Fruit fly (Drosophila melanogaster): ENCODE data around the gene CG45079.
A peak's percentile ranks its signal among the peaks of the same experiment; 100 is the strongest.

The CG45079 gene

dm6 chr3R:17122796-17123504 is 1.3 kb upstream of the CG45079 start (continued):
- TF ChIP-seq Sox102F (GFP tag; optimal IDR thresholded peaks at IDR 0.05) (peak; percentile 49), Eip78C (GFP tag) (no peak), Lpt (GFP tag; optimal IDR thresholded peaks at IDR 0.05) (no peak), CG6808 (GFP tag; optimal IDR thresholded peaks at IDR 0.05) (no peak), CG32006 (GFP tag; optimal IDR thresholded peaks at IDR 0.05) (peak; percentile 57), CG11294 (GFP tag; IDR thresholded peaks at IDR 0.05) (peak; percentile 13; the same call in 1 of the 2 replicates), Hr38 (GFP tag; optimal IDR thresholded peaks at IDR 0.05) (no peak), dac (GFP tag; optimal IDR thresholded peaks at IDR 0.05) (no peak), acj6 (GFP tag; optimal IDR thresholded peaks at IDR 0.05) (peak; percentile 49), CG9139 (GFP tag; optimal IDR thresholded peaks at IDR 0.05) (no peak), CG11902 (GFP tag; optimal IDR thresholded peaks at IDR 0.05) (no peak), Hr39 (GFP tag; optimal IDR thresholded peaks at IDR 0.05) (peak; percentile 35), CG3919 (GFP tag; optimal IDR thresholded peaks at IDR 0.05) (no peak), Gug (GFP tag; IDR thresholded peaks at IDR 0.05) (no peak), fkh (GFP tag; optimal IDR thresholded peaks at IDR 0.05) (no peak), CG16779 (tag; optimal IDR thresholded peaks at IDR 0.05) (no peak), CG8119 (GFP tag; IDR thresholded peaks at IDR 0.05) (peak; percentile 61; the same call in 2 of the 3 replicates), Hr4 (GFP tag; optimal IDR thresholded peaks at IDR 0.05) (peak; percentile 29), topi (GFP tag; optimal IDR thresholded peaks at IDR 0.05) (no peak), ss (GFP tag; optimal IDR thresholded peaks at IDR 0.05) (no peak), Ets96B (tag; optimal IDR thresholded peaks at IDR 0.05) (no peak), Eip93F (GFP tag; optimal IDR thresholded peaks at IDR 0.05) (no peak), CG34406 (GFP tag; optimal IDR thresholded peaks at IDR 0.05) (peak; percentile 64), CG8632 (GFP tag; optimal IDR thresholded peaks at IDR 0.05) (peak; percentile 25), svp (GFP tag) (peak; percentile 88)

dm6 chr3R:17125339-17126044 is 1.2 kb downstream of the CG45079 start, which contains the start of gene cher:
cher (minus strand) TSS chr3R:17125389.
- TF ChIP-seq cyc (GFP tag; optimal IDR thresholded peaks at IDR 0.05) (no peak), Eip78C (GFP tag) (no peak), svp (GFP tag) (no peak), CG8119 (GFP tag; IDR thresholded peaks at IDR 0.05) (no peak), Sox102F (GFP tag; optimal IDR thresholded peaks at IDR 0.05) (no peak), Lpt (GFP tag; optimal IDR thresholded peaks at IDR 0.05) (no peak), CG8319 (GFP tag; optimal IDR thresholded peaks at IDR 0.05) (no peak), eg (GFP tag; IDR thresholded peaks at IDR 0.05) (no peak), Eip93F (GFP tag; optimal IDR thresholded peaks at IDR 0.05) (no peak), Sox15 (GFP tag; optimal IDR thresholded peaks at IDR 0.05) (no peak), Smox (GFP tag; optimal IDR thresholded peaks at IDR 0.05) (no peak), Eip75B (GFP tag; optimal IDR thresholded peaks at IDR 0.05) (no peak), CG11762 (GFP tag; optimal IDR thresholded peaks at IDR 0.05; ENCODE audit: insufficient read depth) (no peak), acj6 (GFP tag; optimal IDR thresholded peaks at IDR 0.05) (no peak), CG34406 (GFP tag; optimal IDR thresholded peaks at IDR 0.05) (no peak), Met (GFP tag; optimal IDR thresholded peaks at IDR 0.05) (no peak), dac (GFP tag; optimal IDR thresholded peaks at IDR 0.05) (no peak), achi (GFP tag; optimal IDR thresholded peaks at IDR 0.05) (no peak), CG7368 (GFP tag; optimal IDR thresholded peaks at IDR 0.05) (no peak), CG31627 (GFP tag; optimal IDR thresholded peaks at IDR 0.05) (no peak)

- TF ChIP-seq topi (GFP tag; optimal IDR thresholded peaks at IDR 0.05) (no peak), CG7368 (GFP tag; optimal IDR thresholded peaks at IDR 0.05) (no peak), esn (GFP tag; optimal IDR thresholded peaks at IDR 0.05) (no peak), CG8319 (GFP tag; optimal IDR thresholded peaks at IDR 0.05) (no peak), ss (GFP tag; optimal IDR thresholded peaks at IDR 0.05) (no peak), Smox (GFP tag; optimal IDR thresholded peaks at IDR 0.05) (no peak), dac (GFP tag; optimal IDR thresholded peaks at IDR 0.05) (no peak), fkh (GFP tag; optimal IDR thresholded peaks at IDR 0.05) (no peak), CG31627 (GFP tag; optimal IDR thresholded peaks at IDR 0.05) (no peak), svp (GFP tag) (no peak), Ets21C (GFP tag; optimal IDR thresholded peaks at IDR 0.05) (no peak), CG15336 (GFP tag; IDR thresholded peaks at IDR 0.05) (no peak), Sox102F (GFP tag; optimal IDR thresholded peaks at IDR 0.05) (no peak), CG11294 (GFP tag; IDR thresholded peaks at IDR 0.05) (no peak), Gug (GFP tag; IDR thresholded peaks at IDR 0.05) (no peak)
These were observed 2.6 kb downstream of the CG45079 start, which contains the start of the genes CG17477 and CG31269 for dm6 chr3R:17126838-17127237. CG17477 (minus strand) TSS chr3R:17126938. CG31269 (plus strand) TSS chr3R:17127126.
